Worm (Caenorhabditis elegans) whole organism, L3 larva: Measurements from ENCODE around the gene C54F6.12.
"Not testable (repeated sequence)": the region's sequence is repeated elsewhere in the genome, so short reads cannot be mapped to it uniquely, and the experiment has no call there.

Experiments used
- ZK546.5 ChIP-seq: sonication (generic microtip); optimal IDR thresholded peaks from 2 replicates; lab custom pipeline; 2017; ENCODE audit warnings: missing biosample characterization, missing genetic modification characterization
- lin-15B ChIP-seq: fragments of 150-350 bp; optimal IDR thresholded peaks from 2 replicates; lab custom pipeline; 2014; ENCODE audit warnings: missing biosample characterization, missing genetic modification characterization
- unc-39 ChIP-seq: sonication (generic microtip); optimal IDR thresholded peaks from 4 replicates; lab custom pipeline; 2017; ENCODE audit warnings: missing biosample characterization, missing genetic modification characterization

DNA sequence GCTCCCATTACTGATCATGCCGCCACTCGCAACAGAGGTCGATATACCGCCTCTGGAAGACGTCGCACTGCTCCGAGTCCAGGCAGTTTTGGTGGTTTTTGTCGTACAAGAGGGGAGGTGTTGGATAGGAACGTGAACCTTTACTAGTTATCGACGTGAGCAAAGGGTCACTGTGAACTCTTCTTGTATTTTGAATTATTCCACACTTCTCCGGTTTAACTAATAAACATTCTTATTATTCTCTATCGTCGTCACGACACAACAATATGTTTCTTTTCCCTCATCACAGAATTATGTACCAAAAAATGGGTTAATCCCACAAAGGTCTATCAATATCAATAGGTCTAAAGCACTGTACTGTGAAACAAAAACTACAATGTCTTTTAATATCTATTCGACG, 26.5 kb downstream of the C54F6.12 start, which contains the start of gene nhr-171:
- not testable (repeated sequence) for TF ChIP-seq unc-39, lin-15B, ZK546.5 (tag; lab: Kevin White, UChicago)
